Worm (Caenorhabditis elegans) whole organism, mixed stage, embryonic: ENCODE data around the gene sra-32.

Experiments
- M03D4.4 ChIP-seq: sonication (generic microtip); optimal IDR thresholded peaks from 2 replicates; lab custom pipeline; 2017; ENCODE audit warnings: mild to moderate bottlenecking, missing genetic modification characterization, missing compliant biosample characterization
- bed-3 ChIP-seq: fragments of 200-800 bp; sonication (Bioruptor generic); optimal IDR thresholded peaks from 3 replicates; lab custom pipeline; 2018; ENCODE audit warnings: mild to moderate bottlenecking, missing genetic modification characterization, moderate library complexity, missing compliant biosample characterization
- blmp-1 ChIP-seq: fragments of 150-350 bp; optimal IDR thresholded peaks from 2 replicates; lab custom pipeline; 2014; ENCODE audit warnings: missing biosample characterization, missing genetic modification characterization
- ceh-39 ChIP-seq: fragments of 150-350 bp; optimal IDR thresholded peaks from 2 replicates; lab custom pipeline; 2014; ENCODE audit warnings: missing biosample characterization, missing genetic modification characterization
- ceh-43 ChIP-seq: fragments of 200-800 bp; sonication (Bioruptor generic); optimal IDR thresholded peaks from 2 replicates; lab custom pipeline; 2018; ENCODE audit warnings: mild to moderate bottlenecking, missing genetic modification characterization, moderate library complexity, missing compliant biosample characterization
- ceh-83 ChIP-seq: fragments of 200-800 bp; sonication (Bioruptor generic); optimal IDR thresholded peaks from 2 replicates; lab custom pipeline; 2018; ENCODE audit warnings: mild to moderate bottlenecking, missing genetic modification characterization, missing compliant biosample characterization
- ces-1 ChIP-seq: fragments of 150-350 bp; optimal IDR thresholded peaks from 2 replicates; lab custom pipeline; 2014; ENCODE audit warnings: missing biosample characterization, missing genetic modification reagents, missing genetic modification characterization
- cnd-1 ChIP-seq: fragments of 200-800 bp; sonication (Bioruptor generic); optimal IDR thresholded peaks from 2 replicates; lab custom pipeline; 2018; ENCODE audit warnings: mild to moderate bottlenecking, missing genetic modification characterization, missing compliant biosample characterization
- drap-1 ChIP-seq: fragments of 200-800 bp; sonication (Bioruptor generic); optimal IDR thresholded peaks from 3 replicates; lab custom pipeline; 2018; ENCODE audit warnings: mild to moderate bottlenecking, missing genetic modification characterization, missing compliant biosample characterization
- elt-3 ChIP-seq: fragments of 150-350 bp; optimal IDR thresholded peaks from 2 replicates; lab custom pipeline; 2014; ENCODE audit warnings: missing biosample characterization, missing genetic modification characterization
- hlh-1 ChIP-seq: fragments of 150-350 bp; optimal IDR thresholded peaks from 2 replicates; lab custom pipeline; 2014; ENCODE audit warnings: missing biosample characterization, missing genetic modification reagents, missing genetic modification characterization
- lin-32 ChIP-seq: fragments of 200-800 bp; sonication (Bioruptor generic); optimal IDR thresholded peaks from 2 replicates; lab custom pipeline; 2018; ENCODE audit warnings: mild to moderate bottlenecking, missing genetic modification characterization, missing compliant biosample characterization
- lsy-2 ChIP-seq: fragments of 150-350 bp; optimal IDR thresholded peaks from 2 replicates; lab custom pipeline; 2014; ENCODE audit warnings: missing biosample characterization, missing genetic modification characterization
- mab-5 ChIP-seq: fragments of 150-350 bp; optimal IDR thresholded peaks from 2 replicates; lab custom pipeline; 2014; ENCODE audit warnings: missing biosample characterization, missing genetic modification characterization
- mep-1 ChIP-seq: fragments of 150-350 bp; optimal IDR thresholded peaks from 2 replicates; lab custom pipeline; 2017; ENCODE audit warnings: missing biosample characterization, missing genetic modification reagents, missing genetic modification characterization, inconsistent platforms
- mls-2 ChIP-seq: sonication (generic microtip); optimal IDR thresholded peaks from 2 replicates; lab custom pipeline; 2016; ENCODE audit warnings: mild to moderate bottlenecking, missing genetic modification characterization, moderate library complexity, missing compliant biosample characterization
- nhr-12 ChIP-seq: fragments of 150-350 bp; optimal IDR thresholded peaks from 2 replicates; lab custom pipeline; 2014; ENCODE audit warnings: missing biosample characterization, missing genetic modification characterization
- nhr-2 ChIP-seq: fragments of 150-350 bp; optimal IDR thresholded peaks from 2 replicates; lab custom pipeline; 2014; ENCODE audit warnings: missing biosample characterization, missing genetic modification characterization
- nhr-237 ChIP-seq: fragments of 150-350 bp; optimal IDR thresholded peaks from 2 replicates; lab custom pipeline; 2014; ENCODE audit warnings: missing biosample characterization, missing genetic modification characterization
- nhr-28 ChIP-seq: fragments of 150-350 bp; optimal IDR thresholded peaks from 2 replicates; lab custom pipeline; 2014; ENCODE audit warnings: missing biosample characterization, missing genetic modification characterization
- nhr-76 ChIP-seq: sonication (generic microtip); optimal IDR thresholded peaks from 2 replicates; lab custom pipeline; 2017; ENCODE audit warnings: missing biosample characterization, missing genetic modification characterization
- pha-4 ChIP-seq: fragments of 150-350 bp; optimal IDR thresholded peaks from 2 replicates; lab custom pipeline; 2018; ENCODE audit warnings: missing biosample characterization, missing genetic modification reagents, missing genetic modification characterization
- snpc-4 ChIP-seq: fragments of 150-350 bp; optimal IDR thresholded peaks from 2 replicates; lab custom pipeline; 2014; ENCODE audit warnings: missing biosample characterization, missing genetic modification characterization
- sptf-1 ChIP-seq: sonication (generic microtip); optimal IDR thresholded peaks from 2 replicates; lab custom pipeline; 2017; ENCODE audit warnings: mild to moderate bottlenecking, missing genetic modification characterization, moderate library complexity, missing compliant biosample characterization
- tbx-8 ChIP-seq: fragments of 200-800 bp; sonication (Bioruptor generic); optimal IDR thresholded peaks from 2 replicates; lab custom pipeline; 2018; ENCODE audit warnings: mild to moderate bottlenecking, missing genetic modification characterization, moderate library complexity, missing compliant biosample characterization
- unc-120 ChIP-seq: sonication (generic microtip); optimal IDR thresholded peaks from 2 replicates; lab custom pipeline; 2017; ENCODE audit warnings: missing genetic modification characterization, missing compliant biosample characterization; ENCODE audit not compliant: poor library complexity, severe bottlenecking
- unc-39 ChIP-seq: fragments of 150-350 bp; optimal IDR thresholded peaks from 2 replicates; lab custom pipeline; 2014; ENCODE audit warnings: missing biosample characterization, missing genetic modification characterization
- unc-62 ChIP-seq: fragments of 150-350 bp; optimal IDR thresholded peaks from 2 replicates; lab custom pipeline; 2014; ENCODE audit warnings: missing biosample characterization, missing genetic modification reagents, missing genetic modification characterization
- ztf-11 ChIP-seq: fragments of 150-350 bp; optimal IDR thresholded peaks from 2 replicates; lab custom pipeline; 2014; ENCODE audit warnings: missing biosample characterization, missing genetic modification characterization

The sra-32 gene

DNA sequence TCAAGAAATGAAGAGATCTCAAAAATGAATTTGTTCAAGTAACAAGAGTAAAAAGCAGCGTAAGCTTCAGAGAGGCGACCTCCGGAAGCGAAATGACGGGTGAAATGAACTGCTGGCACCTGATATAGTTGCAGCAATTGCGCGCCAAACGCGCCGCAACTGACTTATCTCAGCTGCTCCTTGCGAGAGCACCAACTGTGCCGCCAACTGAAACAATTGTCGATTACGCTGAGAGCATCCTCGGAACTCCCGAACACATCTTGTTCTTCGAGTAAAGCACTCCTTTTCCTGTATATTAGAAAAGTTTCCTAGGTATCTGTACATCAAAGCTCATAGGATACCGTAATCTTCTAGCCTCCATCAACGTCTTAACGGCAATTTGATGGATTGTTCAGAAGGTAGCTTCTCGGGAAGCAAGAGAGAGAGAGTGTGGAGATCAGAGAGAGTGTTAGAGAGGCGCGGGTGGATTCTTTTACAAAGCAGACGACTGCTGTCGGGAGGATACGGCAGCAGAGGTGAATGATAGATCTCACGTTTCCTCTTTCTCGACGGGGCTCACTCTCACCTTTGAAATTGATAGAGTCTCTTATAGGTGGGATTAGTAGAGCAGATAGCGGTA, 11.7 kb downstream of the sra-32 start:
- TF ChIP-seq lin-32 (no peak), unc-120 (tag; lab: Kevin White, UChicago) (peak; percentile 89), snpc-4 (tag; lab: Kevin White, UChicago) (no peak), ceh-39 (tag; lab: Kevin White, UChicago) (no peak), ces-1 (GFP tag; lab: Kevin White, UChicago) (no peak), ztf-11 (no peak), hlh-1 (peak; percentile 100), unc-62 (GFP tag; lab: Kevin White, UChicago) (peak; percentile 62)

DNA sequence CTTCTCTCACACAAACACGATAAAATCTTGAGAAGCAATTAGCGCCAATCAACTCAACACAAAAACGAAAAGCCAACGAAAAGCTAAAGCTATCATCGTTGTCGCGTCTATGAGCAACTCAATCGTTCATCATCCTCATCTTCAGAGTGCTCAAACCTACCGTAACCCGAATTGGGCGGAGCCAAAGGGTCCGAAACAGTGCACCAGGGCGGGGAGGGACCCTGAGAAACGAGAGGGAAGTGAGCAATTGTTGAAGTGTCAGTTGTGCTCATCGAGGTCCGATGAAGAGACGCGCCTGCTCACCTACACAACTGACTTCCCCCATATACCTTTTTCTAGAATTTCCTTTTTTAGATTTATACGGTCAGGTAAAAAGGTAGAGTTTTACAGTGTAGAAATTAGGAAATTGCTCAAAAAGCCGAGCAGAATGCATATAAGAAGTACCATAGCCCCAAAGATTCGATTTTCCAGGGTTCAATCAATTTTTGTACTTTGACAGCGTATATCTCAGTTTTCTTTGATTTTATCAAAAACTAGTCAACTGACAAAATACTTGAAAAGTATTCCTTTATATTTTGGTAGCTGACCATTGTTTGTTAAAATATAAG, 13.4 kb downstream of the sra-32 start, which contains the start of gene hlh-1:
Gene hlh-1 (plus strand): TSS at position 275 of the 608 bp plus-strand sequence.
- TF ChIP-seq M03D4.4 (tag; lab: Kevin White, UChicago), result no peak
- TF ChIP-seq unc-120 (tag; lab: Kevin White, UChicago), result peak; percentile 100
- TF ChIP-seq nhr-76 (tag; lab: Kevin White, UChicago), result no peak
- no peak for TF ChIP-seq bed-3 (GFP tag; lab: Kevin White, UChicago)
- TF ChIP-seq ztf-11, result no peak
- no peak for TF ChIP-seq cnd-1 (tag; lab: Kevin White, UChicago)
- TF ChIP-seq hlh-1, result peak; percentile 100
- no peak for TF ChIP-seq mls-2 (tag; lab: Kevin White, UChicago)
- peak; percentile 89 for TF ChIP-seq lsy-2 (tag; lab: Kevin White, UChicago)
- peak; percentile 12 for TF ChIP-seq sptf-1 (tag; lab: Kevin White, UChicago)
- no peak for TF ChIP-seq drap-1 (GFP tag; lab: Kevin White, UChicago)
- no peak for TF ChIP-seq tbx-8 (GFP tag; lab: Kevin White, UChicago)
- TF ChIP-seq unc-62 (GFP tag; lab: Kevin White, UChicago), result peak; percentile 83

DNA sequence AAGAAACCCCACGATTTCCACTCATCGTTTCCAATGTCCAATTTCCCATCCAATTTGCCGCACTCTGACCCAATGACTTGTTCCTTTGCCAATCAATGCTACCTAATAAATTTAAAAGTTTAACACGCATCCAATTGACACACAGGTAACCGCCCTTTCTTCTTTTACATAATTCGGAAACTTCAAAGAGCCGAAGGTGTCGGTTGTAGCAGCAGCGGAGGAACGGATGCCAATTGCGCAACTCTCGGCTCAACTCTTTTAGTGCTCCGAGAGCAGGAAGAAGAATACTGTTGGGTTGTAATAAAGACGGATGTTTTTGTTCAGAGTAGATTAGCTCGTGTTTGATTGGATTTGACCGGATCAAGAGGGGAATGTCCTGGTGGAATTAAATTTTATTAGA, 14.5 kb downstream of the sra-32 start:
- TF ChIP-seq pha-4 (tag; lab: Kevin White, UChicago), result no peak
- no peak for TF ChIP-seq nhr-28 (tag; lab: Kevin White, UChicago)
- no peak for TF ChIP-seq nhr-237 (tag; lab: Kevin White, UChicago)
- peak; percentile 95 for TF ChIP-seq hlh-1
- no peak for TF ChIP-seq nhr-12 (tag; lab: Kevin White, UChicago)
- TF ChIP-seq unc-62 (GFP tag; lab: Kevin White, UChicago), result no peak
- TF ChIP-seq unc-39 (tag; lab: Kevin White, UChicago), result no peak
- TF ChIP-seq sptf-1 (tag; lab: Kevin White, UChicago), result no peak
- no peak for TF ChIP-seq bed-3 (GFP tag; lab: Kevin White, UChicago)
- TF ChIP-seq lsy-2 (tag; lab: Kevin White, UChicago), result peak; percentile 14
- TF ChIP-seq, all 35 proteins: peak for 2

DNA sequence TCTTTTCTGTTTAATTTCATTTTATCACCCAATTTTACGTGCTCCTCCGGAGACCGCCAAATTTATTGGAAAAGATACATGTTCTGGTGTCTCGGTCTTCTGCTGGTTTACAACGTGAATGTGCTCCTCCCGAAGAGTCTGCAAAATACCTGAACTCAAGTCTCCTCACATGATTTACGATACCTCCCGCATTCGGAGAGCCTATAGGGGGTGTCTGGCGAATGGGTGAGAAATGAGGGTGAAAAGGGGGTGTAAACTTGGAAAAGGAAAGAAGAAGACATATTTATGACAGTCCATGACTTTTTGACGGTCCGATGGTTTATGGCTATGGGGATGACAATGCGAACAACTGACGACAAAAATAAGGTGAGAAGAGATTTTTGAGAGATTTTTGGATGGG, 15.5 kb downstream of the sra-32 start:
- TF ChIP-seq mep-1 (tag; lab: Kevin White, UChicago), result no peak
- TF ChIP-seq drap-1 (GFP tag; lab: Kevin White, UChicago), result no peak
- TF ChIP-seq hlh-1, result peak; percentile 99
- TF ChIP-seq elt-3 (tag; lab: Kevin White, UChicago), result no peak
- TF ChIP-seq unc-62 (GFP tag; lab: Kevin White, UChicago), result peak; percentile 79
- peak; percentile 90 for TF ChIP-seq unc-120 (tag; lab: Kevin White, UChicago)
- peak; percentile 12 for TF ChIP-seq nhr-2 (tag; lab: Kevin White, UChicago)
- TF ChIP-seq M03D4.4 (tag; lab: Kevin White, UChicago), result peak; percentile 5
- TF ChIP-seq, all 35 proteins: peak for 5

DNA sequence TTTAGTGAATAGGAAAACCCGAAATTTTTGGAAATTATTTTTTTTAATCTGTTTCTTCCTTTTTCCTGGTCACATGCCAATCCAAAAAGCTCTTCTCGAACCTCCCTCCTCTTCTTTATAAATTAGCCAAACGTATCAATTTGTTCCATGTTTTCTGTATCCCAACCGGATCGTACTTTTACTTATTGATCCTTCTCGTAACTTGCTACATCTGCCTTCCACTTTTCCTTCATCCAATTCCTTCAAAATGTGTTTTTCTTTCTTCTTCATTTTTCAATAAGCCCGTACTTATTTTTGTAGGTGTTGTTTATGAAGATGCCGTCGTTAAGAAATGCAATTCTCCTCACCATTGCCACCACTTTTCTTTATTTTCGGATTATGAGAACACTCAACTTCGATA, 19.9 kb downstream of the sra-32 start, which contains the start of gene cyp-23A1:
Gene cyp-23A1 (plus strand): TSS at position 301 of the 400 bp plus-strand sequence.
- TF ChIP-seq nhr-2 (tag; lab: Kevin White, UChicago), result no peak
- TF ChIP-seq mls-2 (tag; lab: Kevin White, UChicago), result no peak
- no peak for TF ChIP-seq mab-5 (tag; lab: Kevin White, UChicago)
- TF ChIP-seq M03D4.4 (tag; lab: Kevin White, UChicago), result no peak

DNA sequence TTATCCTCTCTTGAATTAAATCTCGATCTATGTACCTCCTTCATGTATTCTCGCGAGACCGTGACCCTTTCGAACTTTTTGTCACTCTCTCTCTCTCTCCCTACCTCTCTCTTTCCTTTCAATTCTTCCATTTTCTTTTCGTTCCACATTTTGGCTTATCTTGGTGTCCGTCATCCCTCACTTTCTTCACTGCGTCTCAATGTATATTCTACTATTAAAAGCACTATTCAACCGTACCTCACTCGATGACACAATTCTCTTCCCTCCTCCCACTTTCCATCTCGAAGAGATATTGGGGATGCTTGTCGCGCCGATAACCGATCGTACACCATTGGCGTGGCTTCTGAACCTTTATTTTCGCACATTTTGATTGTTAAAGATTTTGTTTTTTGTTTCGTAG, 21.1 kb downstream of the sra-32 start:
- TF ChIP-seq lin-32 (no peak), snpc-4 (tag; lab: Kevin White, UChicago) (no peak), ceh-83 (no peak), tbx-8 (GFP tag; lab: Kevin White, UChicago) (no peak), ceh-43 (GFP tag; lab: Kevin White, UChicago) (no peak), blmp-1 (tag; lab: Kevin White, UChicago) (peak; percentile 66), ces-1 (GFP tag; lab: Kevin White, UChicago) (no peak), drap-1 (GFP tag; lab: Kevin White, UChicago) (no peak)
- TF ChIP-seq, all 35 proteins: peak for 1
